Fruit fly (Drosophila melanogaster): ENCODE data around the gene Nfs1.

The Nfs1 gene

DNA sequence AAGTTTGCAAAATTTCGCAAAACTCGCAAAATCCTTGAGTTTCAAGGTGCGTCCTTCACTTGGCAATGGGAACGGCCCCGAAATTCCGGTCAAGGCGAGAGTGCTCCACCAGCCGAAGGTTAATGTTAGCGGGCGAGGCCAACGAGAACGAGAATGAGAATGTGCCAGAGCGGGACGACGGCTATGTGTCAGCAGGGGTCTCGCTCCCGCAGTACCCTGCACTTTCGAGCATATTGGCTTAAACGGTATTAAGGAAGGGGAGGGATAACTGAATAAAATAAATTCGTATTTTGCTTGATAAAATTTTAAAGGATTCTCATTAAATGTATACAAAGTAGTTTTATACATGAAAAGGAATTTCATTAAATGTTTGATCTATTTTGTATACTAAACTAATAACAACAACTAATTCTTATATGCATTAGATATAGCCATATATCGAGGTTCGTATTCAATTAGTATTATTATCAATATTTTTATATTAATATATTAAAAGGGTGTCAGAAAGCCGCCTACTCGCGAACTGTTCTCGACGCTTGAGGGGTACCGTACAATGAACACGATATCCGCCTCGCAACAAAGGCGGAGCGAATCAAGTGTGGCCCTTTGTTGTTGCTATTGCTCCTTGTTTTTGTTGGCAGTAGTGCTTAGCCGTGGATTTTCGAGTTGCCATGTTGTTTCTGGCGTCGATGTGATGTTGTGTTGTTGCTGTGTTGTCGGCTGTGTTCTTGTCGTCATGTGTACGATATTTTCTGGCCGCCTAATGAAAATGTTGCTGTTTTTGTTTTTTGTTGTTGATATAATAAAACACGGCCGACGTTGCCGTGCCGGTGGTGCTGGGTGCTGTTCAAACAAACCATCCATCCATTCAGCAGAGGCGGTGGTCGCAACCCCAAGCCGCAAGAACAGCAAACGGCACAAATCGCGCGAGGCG, 7.2 kb downstream of the Nfs1 start (continued):
- TF ChIP-seq CG2120 (GFP tag; optimal IDR thresholded peaks at IDR 0.05), result peak; percentile 82
- TF ChIP-seq CG18619 (GFP tag; optimal IDR thresholded peaks at IDR 0.05), result peak; percentile 97
- peak; percentile 55 for TF ChIP-seq MTF-1 (GFP tag; optimal IDR thresholded peaks at IDR 0.05; ENCODE audit: borderline replicate concordance)
- TF ChIP-seq Chrac-16 (GFP tag; optimal IDR thresholded peaks at IDR 0.05), result peak; percentile 90
- TF ChIP-seq dysf (GFP tag; IDR thresholded peaks at IDR 0.05), result no peak
- TF ChIP-seq CG17361 (GFP tag; IDR thresholded peaks at IDR 0.05), result no peak
- TF ChIP-seq cg (GFP tag; optimal IDR thresholded peaks at IDR 0.05), result no peak
- no peak for TF ChIP-seq pho (GFP tag; optimal IDR thresholded peaks at IDR 0.05)
- no peak for TF ChIP-seq CG32532 (GFP tag; IDR thresholded peaks at IDR 0.05)
- peak; percentile 97 for TF ChIP-seq grau (tag; optimal IDR thresholded peaks at IDR 0.05)
- no peak for TF ChIP-seq CG31224 (GFP tag; IDR thresholded peaks at IDR 0.05)
- TF ChIP-seq gfzf (GFP tag; optimal IDR thresholded peaks at IDR 0.05), result no peak
- TF ChIP-seq Drgx (GFP tag; IDR thresholded peaks at IDR 0.05), result no peak
- peak; percentile 94 for TF ChIP-seq CG4328 (GFP tag; optimal IDR thresholded peaks at IDR 0.05)
- peak; percentile 52 for TF ChIP-seq fd102C (GFP tag; optimal IDR thresholded peaks at IDR 0.05)
- no peak for TF ChIP-seq br (optimal IDR thresholded peaks at IDR 0.05)
- TF ChIP-seq dmrt11E (tag; optimal IDR thresholded peaks at IDR 0.05), result peak; percentile 97
- TF ChIP-seq nerfin-1 (tag; optimal IDR thresholded peaks at IDR 0.05), result peak; percentile 92
- peak; percentile 94 for TF ChIP-seq CG8388 (GFP tag; optimal IDR thresholded peaks at IDR 0.05)
- TF ChIP-seq da (GFP tag; optimal IDR thresholded peaks at IDR 0.05), result no peak
- TF ChIP-seq CG18011 (GFP tag; optimal IDR thresholded peaks at IDR 0.05), result peak; percentile 16
- no peak for TF ChIP-seq danr (GFP tag; IDR thresholded peaks at IDR 0.05)
- no peak for TF ChIP-seq Ada2b (GFP tag; IDR thresholded peaks at IDR 0.05)
- peak; percentile 65 for TF ChIP-seq Mes4 (GFP tag; optimal IDR thresholded peaks at IDR 0.05)
- peak; percentile 83 for TF ChIP-seq lilli (GFP tag; optimal IDR thresholded peaks at IDR 0.05)
- peak; percentile 98 for TF ChIP-seq CG2712 (tag; optimal IDR thresholded peaks at IDR 0.05)
- no peak for TF ChIP-seq sim (GFP tag; IDR thresholded peaks at IDR 0.05)
- no peak for TF ChIP-seq pros (GFP tag; optimal IDR thresholded peaks at IDR 0.05)
- TF ChIP-seq CG9727 (GFP tag; optimal IDR thresholded peaks at IDR 0.05), result peak; percentile 100
- no peak for TF ChIP-seq Doc3 (GFP tag; IDR thresholded peaks at IDR 0.05; ENCODE audit: partially characterized antibody)
- no peak for TF ChIP-seq CG14050 (GFP tag; IDR thresholded peaks at IDR 0.05)
- TF ChIP-seq CG15479 (GFP tag; optimal IDR thresholded peaks at IDR 0.05), result no peak
- no peak for TF ChIP-seq Kr (GFP tag; optimal IDR thresholded peaks at IDR 0.05)
- peak; percentile 99 for TF ChIP-seq CG7556 (GFP tag; optimal IDR thresholded peaks at IDR 0.05)
- no peak for TF ChIP-seq CG32772 (GFP tag; IDR thresholded peaks at IDR 0.05)
- no peak for TF ChIP-seq CG10366 (GFP tag; IDR thresholded peaks at IDR 0.05)
- peak; percentile 97 for TF ChIP-seq CG17829 (tag; optimal IDR thresholded peaks at IDR 0.05)
- TF ChIP-seq Tbp (GFP tag; optimal IDR thresholded peaks at IDR 0.05), result no peak
- TF ChIP-seq CG10979 (tag; optimal IDR thresholded peaks at IDR 0.05), result peak; percentile 98
- TF ChIP-seq CG1792 (GFP tag; optimal IDR thresholded peaks at IDR 0.05), result peak; percentile 46
- no peak for TF ChIP-seq chinmo (GFP tag; IDR thresholded peaks at IDR 0.05; ENCODE audit: partially characterized antibody)
- TF ChIP-seq CG30431 (GFP tag; optimal IDR thresholded peaks at IDR 0.05), result peak; percentile 87
- TF ChIP-seq CG9437 (GFP tag; optimal IDR thresholded peaks at IDR 0.05), result peak; percentile 95
- TF ChIP-seq run (tag; optimal IDR thresholded peaks at IDR 0.05), result peak; percentile 88
- TF ChIP-seq Max (GFP tag; optimal IDR thresholded peaks at IDR 0.05), result peak; percentile 90

All from whole organism, embryonic.